Worm (Caenorhabditis elegans) whole organism, L1 larva: ENCODE results near the gene ZK228.3.
A peak's percentile ranks its signal among the peaks of the same experiment; 100 is the strongest.

ENCODE experiments used
- C16A3.4 ChIP-seq: fragments of 150-350 bp; optimal IDR thresholded peaks from 2 replicates; lab custom pipeline; 2014; ENCODE audit warnings: missing biosample characterization, missing genetic modification characterization
- C34B4.2 ChIP-seq: sonication (generic microtip); optimal IDR thresholded peaks from 2 replicates; lab custom pipeline; 2017; ENCODE audit warnings: mild to moderate bottlenecking, missing genetic modification characterization, missing compliant biosample characterization
- aha-1 ChIP-seq: fragments of 150-350 bp; optimal IDR thresholded peaks from 2 replicates; lab custom pipeline; 2014; ENCODE audit warnings: missing biosample characterization, missing genetic modification characterization
- alr-1 ChIP-seq: fragments of 200-800 bp; sonication (Bioruptor generic); optimal IDR thresholded peaks from 2 replicates; lab custom pipeline; 2018; ENCODE audit warnings: borderline replicate concordance, mild to moderate bottlenecking, missing genetic modification characterization, missing compliant biosample characterization
- aly-2 ChIP-seq: fragments of 150-350 bp; optimal IDR thresholded peaks from 2 replicates; lab custom pipeline; 2014; ENCODE audit warnings: missing biosample characterization, missing genetic modification characterization
- blmp-1 ChIP-seq: fragments of 150-350 bp; optimal IDR thresholded peaks from 2 replicates; lab custom pipeline; 2014; ENCODE audit warnings: missing biosample characterization, missing genetic modification characterization
- ceh-82 ChIP-seq, 3 experiments: fragments of 150-350 bp in 1 of 3; sonication (generic microtip) in 2 of 3; optimal IDR thresholded peaks; 2 replicates each; lab custom pipeline; 2014 to 2017; ENCODE audit warnings: missing biosample characterization in 3 of 3, missing genetic modification characterization in 3 of 3
- ces-1 ChIP-seq: fragments of 150-350 bp; optimal IDR thresholded peaks from 2 replicates; lab custom pipeline; 2014; ENCODE audit warnings: missing biosample characterization, missing genetic modification reagents, missing genetic modification characterization
- dsc-1 ChIP-seq: sonication (generic microtip); optimal IDR thresholded peaks from 2 replicates; lab custom pipeline; 2016; ENCODE audit warnings: mild to moderate bottlenecking, missing genetic modification characterization, missing compliant biosample characterization
- elt-2 ChIP-seq: sonication (generic microtip); optimal IDR thresholded peaks from 2 replicates; lab custom pipeline; 2016; ENCODE audit warnings: missing genetic modification characterization, mild to moderate bottlenecking, inconsistent platforms, missing compliant biosample characterization, missing genetic modification reagents
- fkh-10 ChIP-seq: sonication (generic microtip); optimal IDR thresholded peaks from 2 replicates; lab custom pipeline; 2017; ENCODE audit warnings: missing biosample characterization, missing genetic modification reagents, missing genetic modification characterization
- fkh-4 ChIP-seq: sonication (generic microtip); optimal IDR thresholded peaks from 2 replicates; lab custom pipeline; 2016; ENCODE audit warnings: missing compliant biosample characterization, missing genetic modification characterization, borderline replicate concordance
- fos-1 ChIP-seq: fragments of 150-350 bp; optimal IDR thresholded peaks from 2 replicates; lab custom pipeline; 2014; ENCODE audit warnings: missing biosample characterization, missing genetic modification characterization
- grh-1 ChIP-seq: fragments of 200-800 bp; sonication (Bioruptor generic); IDR thresholded peaks from 2 replicates; pipeline ENCODE4 v1.3.6; 2022; ENCODE audit warnings: missing genetic modification reagents, missing genetic modification characterization, missing compliant biosample characterization
- hlh-17 ChIP-seq: fragments of 200-800 bp; sonication (Bioruptor generic); optimal IDR thresholded peaks from 2 replicates; lab custom pipeline; 2018; ENCODE audit warnings: missing genetic modification characterization, mild to moderate bottlenecking, missing compliant biosample characterization, moderate library complexity, borderline replicate concordance
- hlh-4 ChIP-seq: sonication (generic microtip); optimal IDR thresholded peaks from 2 replicates; lab custom pipeline; 2016; ENCODE audit warnings: mild to moderate bottlenecking, missing genetic modification characterization, missing compliant biosample characterization
- isw-1 ChIP-seq: fragments of 200-800 bp; sonication (Bioruptor generic); IDR thresholded peaks from 2 replicates; pipeline ENCODE4 v1.3.6; 2022; ENCODE audit warnings: missing genetic modification characterization, missing compliant biosample characterization
- lin-13 ChIP-seq: fragments of 150-350 bp; optimal IDR thresholded peaks from 2 replicates; lab custom pipeline; 2014; ENCODE audit warnings: missing biosample characterization, missing genetic modification reagents, missing genetic modification characterization
- lir-3 ChIP-seq: sonication (generic microtip); optimal IDR thresholded peaks from 2 replicates; lab custom pipeline; 2016; ENCODE audit warnings: mild to moderate bottlenecking, missing genetic modification characterization, moderate library complexity, missing compliant biosample characterization; ENCODE audit not compliant: poor library complexity
- lsy-2 ChIP-seq, 2 experiments: fragments of 150-350 bp; optimal IDR thresholded peaks; 2 replicates each; lab custom pipeline; 2014; ENCODE audit warnings: missing biosample characterization in 2 of 2, missing genetic modification characterization in 2 of 2
- mab-9 ChIP-seq: fragments of 200-800 bp; sonication (Bioruptor generic); IDR thresholded peaks from 2 replicates; pipeline ENCODE4 v1.3.6; 2022; ENCODE audit warnings: missing genetic modification reagents, missing genetic modification characterization, missing compliant biosample characterization
- mef-2 ChIP-seq: fragments of 150-350 bp; optimal IDR thresholded peaks from 2 replicates; lab custom pipeline; 2014; ENCODE audit warnings: missing biosample characterization, missing genetic modification characterization
- nhr-12 ChIP-seq: sonication (generic microtip); optimal IDR thresholded peaks from 2 replicates; lab custom pipeline; 2017; ENCODE audit warnings: missing biosample characterization, missing genetic modification characterization
- nhr-20 ChIP-seq: sonication (generic microtip); optimal IDR thresholded peaks from 2 replicates; lab custom pipeline; 2016; ENCODE audit warnings: mild to moderate bottlenecking, missing genetic modification characterization, missing compliant biosample characterization
- nhr-47 ChIP-seq: sonication (generic microtip); optimal IDR thresholded peaks from 2 replicates; lab custom pipeline; 2016; ENCODE audit warnings: mild to moderate bottlenecking, missing genetic modification characterization, moderate library complexity, missing compliant biosample characterization
- nhr-76 ChIP-seq: sonication (generic microtip); optimal IDR thresholded peaks from 2 replicates; lab custom pipeline; 2017; ENCODE audit warnings: missing biosample characterization, missing genetic modification characterization
- nhr-90 ChIP-seq: sonication (generic microtip); optimal IDR thresholded peaks from 2 replicates; lab custom pipeline; 2016; ENCODE audit warnings: mild to moderate bottlenecking, missing genetic modification characterization, missing compliant biosample characterization; ENCODE audit not compliant: poor library complexity
- pag-3 ChIP-seq: sonication (generic microtip); optimal IDR thresholded peaks from 2 replicates; lab custom pipeline; 2017; ENCODE audit warnings: missing genetic modification characterization, mild to moderate bottlenecking, missing compliant biosample characterization, antibody characterized with exemption, borderline replicate concordance; ENCODE audit not compliant: insufficient read depth
- pax-3 ChIP-seq: fragments of 200-800 bp; sonication (Bioruptor generic); optimal IDR thresholded peaks from 2 replicates; lab custom pipeline; 2018; ENCODE audit warnings: mild to moderate bottlenecking, missing genetic modification characterization, moderate library complexity, missing compliant biosample characterization
- pqm-1 ChIP-seq: sonication (generic microtip); optimal IDR thresholded peaks from 3 replicates; lab custom pipeline; 2017; ENCODE audit warnings: missing biosample characterization, missing genetic modification characterization
- snpc-4 ChIP-seq: fragments of 150-350 bp; optimal IDR thresholded peaks from 2 replicates; lab custom pipeline; 2014; ENCODE audit warnings: missing biosample characterization, missing genetic modification characterization
- sptf-1 ChIP-seq: fragments of 150-350 bp; optimal IDR thresholded peaks from 2 replicates; lab custom pipeline; 2014; ENCODE audit warnings: missing biosample characterization, missing genetic modification characterization
- sup-37 ChIP-seq: fragments of 200-800 bp; sonication (Bioruptor generic); optimal IDR thresholded peaks from 2 replicates; lab custom pipeline; 2018; ENCODE audit warnings: mild to moderate bottlenecking, missing genetic modification characterization, missing compliant biosample characterization
- swsn-7 ChIP-seq: sonication (generic microtip); optimal IDR thresholded peaks from 2 replicates; lab custom pipeline; 2016; ENCODE audit warnings: missing genetic modification characterization, missing compliant biosample characterization
- unc-130 ChIP-seq: fragments of 150-350 bp; optimal IDR thresholded peaks from 2 replicates; lab custom pipeline; 2017; ENCODE audit warnings: missing biosample characterization, missing genetic modification characterization, inconsistent platforms
- unc-30 ChIP-seq: sonication (generic microtip); optimal IDR thresholded peaks from 2 replicates; lab custom pipeline; 2017; ENCODE audit warnings: missing biosample characterization, missing genetic modification characterization
- unc-86 ChIP-seq: sonication (generic microtip); optimal IDR thresholded peaks from 2 replicates; lab custom pipeline; 2016; ENCODE audit warnings: missing genetic modification characterization, missing compliant biosample characterization
- zip-4 ChIP-seq: fragments of 200-800 bp; sonication (Bioruptor generic); optimal IDR thresholded peaks from 2 replicates; lab custom pipeline; 2018; ENCODE audit warnings: mild to moderate bottlenecking, missing genetic modification characterization, moderate library complexity, missing compliant biosample characterization
- ztf-4 ChIP-seq: fragments of 150-350 bp; optimal IDR thresholded peaks from 2 replicates; lab custom pipeline; 2014; ENCODE audit warnings: missing biosample characterization, missing genetic modification characterization

ZK228.3 gene

DNA sequence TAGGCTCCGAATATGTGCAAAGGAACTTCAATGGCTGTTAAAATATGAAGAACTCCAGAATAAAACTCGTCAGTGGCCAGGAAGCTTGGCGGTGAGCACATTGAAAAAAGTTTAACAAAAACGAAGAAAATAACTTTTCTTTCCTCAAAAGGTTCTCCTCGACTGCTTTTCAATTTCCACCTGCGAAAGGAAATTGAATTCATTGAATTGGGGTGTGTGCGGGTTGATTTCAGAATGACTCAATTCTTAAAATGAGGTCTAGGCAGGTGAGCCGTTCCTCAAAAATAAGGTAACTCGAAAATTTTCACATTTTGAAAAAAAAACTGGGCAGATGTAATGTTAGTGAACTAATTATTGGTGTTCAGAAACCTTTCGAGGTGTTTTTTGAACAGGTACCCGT, 12.4 kb upstream of the ZK228.3 start, which contains the start of gene srh-182:
Gene srh-182, minus strand, starts transcription at position 101 of the 400 bp plus-strand sequence.
- TF ChIP-seq mef-2 (tag; lab: Kevin White, UChicago) (no peak), hlh-4 (tag; lab: Kevin White, UChicago) (peak; percentile 41), lsy-2 (tag; optimal IDR thresholded peaks at IDR 0.05; lab: Kevin White, UChicago) (no peak)

DNA sequence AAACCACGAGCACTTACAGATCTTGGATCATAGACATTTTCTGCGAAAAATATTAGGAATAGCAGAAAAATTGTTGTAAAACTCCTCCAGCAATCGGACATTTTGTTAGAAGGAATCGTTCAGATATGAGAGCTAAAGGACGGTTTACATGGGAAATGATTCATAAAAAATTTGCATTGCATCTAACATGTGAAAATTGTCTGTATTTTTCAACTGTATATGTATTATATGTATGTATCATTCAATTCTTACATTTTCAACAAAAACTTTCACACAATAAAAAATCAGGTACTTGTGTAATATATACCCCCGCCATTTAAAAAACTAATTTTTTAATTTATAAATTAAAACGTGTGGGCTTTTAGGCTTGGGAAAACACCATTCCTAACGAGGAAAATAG, 7.0 kb upstream of the ZK228.3 start, which contains the start of gene ZK228.13:
Gene ZK228.13, minus strand, starts transcription at position 101 of the 400 bp plus-strand sequence.
- TF ChIP-seq ceh-82 (tag; optimal IDR thresholded peaks at IDR 0.05; lab: Kevin White, UChicago) (no peak), ces-1 (GFP tag; lab: Kevin White, UChicago) (no peak)

DNA sequence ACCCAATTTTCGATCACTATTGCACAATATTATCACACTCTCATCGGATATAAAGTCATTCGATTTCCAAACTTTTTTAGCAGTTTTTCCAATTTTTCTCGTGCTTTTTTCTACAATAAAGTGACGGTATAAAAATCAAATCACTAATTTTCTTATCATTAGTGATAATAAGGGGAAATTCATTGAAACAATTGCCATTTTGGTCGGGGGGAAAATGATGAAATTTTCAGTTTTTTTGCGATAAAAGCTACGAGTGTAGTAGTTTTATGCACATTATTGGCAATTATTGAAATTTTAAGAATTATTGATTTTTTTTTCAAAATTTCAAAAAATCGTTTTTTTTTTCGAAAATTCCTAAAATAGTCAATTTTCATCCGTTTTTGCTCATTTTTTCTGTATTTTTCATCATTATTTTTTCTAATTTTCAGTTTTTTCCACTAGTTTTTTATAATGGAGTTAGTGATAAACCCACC, 1.4 kb upstream of the ZK228.3 start, which contains the start of gene ZK228.4:
Gene ZK228.4, plus strand, starts transcription at position 423 of the 473 bp plus-strand sequence.
- peak; percentile 6 for TF ChIP-seq pqm-1 (tag; lab: Kevin White, UChicago)
- no peak for TF ChIP-seq unc-30
- TF ChIP-seq elt-2, result peak; percentile 55

DNA sequence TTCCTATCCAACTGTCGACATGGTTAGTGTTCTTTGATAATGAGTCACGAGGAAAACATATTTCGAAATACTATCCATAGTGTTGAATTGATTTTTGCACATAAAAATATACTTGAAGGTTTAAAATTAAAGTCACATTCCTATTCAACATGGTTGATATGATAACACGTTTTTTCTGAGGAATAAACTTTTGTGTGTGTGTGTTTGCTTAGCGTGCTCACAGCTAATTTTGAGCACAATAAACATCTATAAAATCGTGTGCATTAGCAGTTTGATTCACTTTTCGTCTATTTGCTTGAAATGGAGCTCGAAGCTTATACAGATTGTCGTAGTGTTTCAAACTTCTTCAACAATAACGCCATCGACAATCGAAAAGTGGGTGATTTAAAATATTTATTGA, 4.5 kb downstream of the ZK228.3 start, which contains the start of gene ZK228.10:
Gene ZK228.10, plus strand, starts transcription at position 301 of the 400 bp plus-strand sequence.
- TF ChIP-seq nhr-47 (no peak), lir-3 (tag; lab: Kevin White, UChicago) (no peak), lin-13 (GFP tag; lab: Kevin White, UChicago) (no peak), aha-1 (tag; lab: Kevin White, UChicago) (no peak), C16A3.4 (tag; lab: Kevin White, UChicago) (no peak), dsc-1 (tag; lab: Kevin White, UChicago) (no peak), unc-130 (no peak), unc-86 (tag; lab: Kevin White, UChicago) (no peak), hlh-17 (GFP tag; lab: Kevin White, UChicago) (no peak), ces-1 (GFP tag; lab: Kevin White, UChicago) (no peak), sptf-1 (tag; lab: Kevin White, UChicago) (no peak), fos-1 (tag; lab: Kevin White, UChicago) (no peak), blmp-1 (tag; lab: Kevin White, UChicago) (no peak), fkh-4 (tag; lab: Kevin White, UChicago) (no peak), aly-2 (no peak), fkh-10 (no peak), nhr-20 (tag; lab: Kevin White, UChicago) (no peak)

DNA sequence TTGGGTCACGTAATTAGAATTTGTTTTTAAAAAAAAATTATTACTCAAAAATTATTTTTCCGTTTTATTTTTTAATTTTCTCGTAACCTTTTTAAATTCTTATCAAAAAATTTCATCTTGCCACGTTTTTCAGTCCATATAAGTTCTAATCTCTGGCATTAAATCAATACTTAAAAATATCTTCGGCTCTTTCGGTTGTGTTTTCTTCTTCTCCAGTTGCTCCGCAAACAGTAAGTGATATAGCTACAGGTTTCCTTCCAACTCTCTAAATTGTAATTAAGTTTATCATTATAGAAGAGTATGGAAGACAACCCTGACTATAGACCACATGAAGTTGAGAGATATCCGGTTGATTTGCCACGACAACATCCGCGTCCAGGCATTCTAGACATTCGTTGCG, 16.9 kb downstream of the ZK228.3 start, which contains the start of gene ZK228.1:
Gene ZK228.1, plus strand, starts transcription at position 301 of the 400 bp plus-strand sequence.
- no peak for TF ChIP-seq nhr-76
- TF ChIP-seq ztf-4 (tag; lab: Kevin White, UChicago), result no peak
- TF ChIP-seq snpc-4, result no peak
- TF ChIP-seq lir-3 (tag; lab: Kevin White, UChicago), result no peak
- no peak for TF ChIP-seq mab-9
- no peak for TF ChIP-seq pag-3 (tag; lab: Kevin White, UChicago)
- no peak for TF ChIP-seq sup-37 (GFP tag; lab: Kevin White, UChicago)
- TF ChIP-seq nhr-12 (tag; lab: Kevin White, UChicago), result no peak
- TF ChIP-seq pax-3, result no peak
- TF ChIP-seq alr-1 (tag; lab: Kevin White, UChicago), result no peak
- TF ChIP-seq C34B4.2 (tag; lab: Kevin White, UChicago), result no peak
- TF ChIP-seq grh-1 (GFP tag; lab: Robert Waterston, UW), result no peak
- no peak for TF ChIP-seq zip-4 (GFP tag; lab: Kevin White, UChicago)
- TF ChIP-seq unc-130, result no peak
- no peak for TF ChIP-seq isw-1 (GFP tag; lab: Robert Waterston, UW)
- no peak for TF ChIP-seq blmp-1 (tag; lab: Kevin White, UChicago)
- no peak for TF ChIP-seq nhr-47
- TF ChIP-seq swsn-7 (tag; lab: Kevin White, UChicago), result no peak
- TF ChIP-seq nhr-90 (tag; lab: Kevin White, UChicago), result no peak
- TF ChIP-seq hlh-4 (tag; lab: Kevin White, UChicago), result no peak
